Worm (Caenorhabditis elegans) whole organism, L4 larva: Measurements from ENCODE around the gene hpr-9.

Experiments used
- F26F4.8 ChIP-seq: fragments of 200-800 bp; sonication (Bioruptor generic); conservative IDR thresholded peaks from 2 replicates; pipeline ENCODE4 v1.3.6; 2022; ENCODE audit warnings: missing genetic modification characterization, missing compliant biosample characterization
- F44E2.7 ChIP-seq: fragments of 200-800 bp; sonication (Bioruptor generic); IDR thresholded peaks from 2 replicates; pipeline ENCODE4 v2.1.2; 2022; ENCODE audit warnings: missing genetic modification characterization, missing compliant biosample characterization
- Y105C5A.15 ChIP-seq: fragments of 200-800 bp; sonication (Bioruptor generic); IDR thresholded peaks from 2 replicates; pipeline ENCODE4 v1.3.6; 2022; ENCODE audit warnings: missing genetic modification characterization, missing compliant biosample characterization
- Y48G9A.11 ChIP-seq: fragments of 200-800 bp; sonication (Bioruptor generic); IDR thresholded peaks from 2 replicates; pipeline ENCODE4 v1.3.6; 2022; ENCODE audit warnings: missing genetic modification reagents, missing genetic modification characterization, missing compliant biosample characterization
- Y5F2A.4 ChIP-seq: fragments of 200-800 bp; sonication (Bioruptor generic); optimal IDR thresholded peaks from 2 replicates; lab custom pipeline; 2018; ENCODE audit warnings: mild to moderate bottlenecking, missing genetic modification characterization, missing compliant biosample characterization
- ZK546.5 ChIP-seq, 2 experiments: sonication (generic microtip); optimal IDR thresholded peaks; 2 replicates each; lab custom pipeline; 2017; ENCODE audit warnings: missing biosample characterization in 2 of 2, missing genetic modification characterization in 2 of 2
- aly-2 ChIP-seq: sonication (generic microtip); optimal IDR thresholded peaks from 2 replicates; lab custom pipeline; 2018; ENCODE audit warnings: missing biosample characterization, missing genetic modification characterization
- arid-1 ChIP-seq: fragments of 200-800 bp; sonication (Bioruptor generic); conservative IDR thresholded peaks from 2 replicates; pipeline ENCODE4 v1.3.6; 2022; ENCODE audit warnings: missing genetic modification reagents, missing genetic modification characterization, missing compliant biosample characterization
- attf-4 ChIP-seq: sonication (generic microtip); optimal IDR thresholded peaks from 3 replicates; lab custom pipeline; 2017; ENCODE audit warnings: missing biosample characterization, missing genetic modification characterization
- ceh-62 ChIP-seq: sonication (generic microtip); optimal IDR thresholded peaks from 2 replicates; lab custom pipeline; 2017; ENCODE audit warnings: missing biosample characterization, missing genetic modification characterization
- ceh-82 ChIP-seq: sonication (generic microtip); optimal IDR thresholded peaks from 2 replicates; lab custom pipeline; 2017; ENCODE audit warnings: missing biosample characterization, missing genetic modification characterization
- daf-12 ChIP-seq: fragments of 150-350 bp; optimal IDR thresholded peaks from 2 replicates; lab custom pipeline; 2014; ENCODE audit warnings: missing biosample characterization, missing genetic modification reagents, missing genetic modification characterization
- daf-19 ChIP-seq: fragments of 200-800 bp; sonication (Bioruptor generic); conservative IDR thresholded peaks from 2 replicates; pipeline ENCODE4 v1.3.6; 2022; ENCODE audit warnings: missing genetic modification characterization, missing compliant biosample characterization
- daf-8 ChIP-seq: fragments of 200-800 bp; sonication (Bioruptor generic); IDR thresholded peaks from 2 replicates; pipeline ENCODE4 v1.3.6; 2022; ENCODE audit warnings: missing genetic modification characterization, missing compliant biosample characterization
- dmd-6 ChIP-seq: fragments of 200-800 bp; sonication (Bioruptor generic); IDR thresholded peaks from 2 replicates; pipeline ENCODE4 v1.3.6; 2022; ENCODE audit warnings: missing genetic modification reagents, missing genetic modification characterization, missing compliant biosample characterization
- dpl-1 ChIP-seq: fragments of 150-350 bp; optimal IDR thresholded peaks from 2 replicates; lab custom pipeline; 2014; ENCODE audit warnings: missing biosample characterization, missing genetic modification reagents, missing genetic modification characterization
- dve-1 ChIP-seq: sonication (generic microtip); optimal IDR thresholded peaks from 2 replicates; lab custom pipeline; 2017; ENCODE audit warnings: antibody characterized with exemption, mild to moderate bottlenecking, missing genetic modification characterization, missing compliant biosample characterization; ENCODE audit not compliant: insufficient read depth
- egl-27 ChIP-seq: sonication (generic microtip); optimal IDR thresholded peaks from 3 replicates; lab custom pipeline; 2017; ENCODE audit warnings: missing biosample characterization, missing genetic modification reagents, missing genetic modification characterization
- egl-43 ChIP-seq: fragments of 200-800 bp; sonication (Bioruptor generic); IDR thresholded peaks from 2 replicates; pipeline ENCODE4 v1.3.6; 2022; ENCODE audit warnings: missing genetic modification reagents, missing genetic modification characterization, missing compliant biosample characterization
- fkh-10 ChIP-seq: fragments of 150-350 bp; optimal IDR thresholded peaks from 2 replicates; lab custom pipeline; 2014; ENCODE audit warnings: missing biosample characterization, missing genetic modification reagents, missing genetic modification characterization
- fos-1 ChIP-seq: fragments of 150-350 bp; optimal IDR thresholded peaks from 2 replicates; lab custom pipeline; 2014; ENCODE audit warnings: missing biosample characterization, missing genetic modification characterization
- gei-8 ChIP-seq: fragments of 200-800 bp; sonication (Bioruptor generic); optimal IDR thresholded peaks from 2 replicates; lab custom pipeline; 2018; ENCODE audit warnings: mild to moderate bottlenecking, missing genetic modification characterization, missing compliant biosample characterization
- hif-1 ChIP-seq, 2 experiments: sonication (generic microtip); optimal IDR thresholded peaks; 2 replicates each; lab custom pipeline; 2016 to 2017; ENCODE audit warnings: missing compliant biosample characterization in 2 of 2, missing genetic modification characterization in 2 of 2, missing genetic modification reagents in 2 of 2, missing genotype in 2 of 2, mild to moderate bottlenecking in 1 of 2
- hmg-1.1 ChIP-seq: fragments of 200-800 bp; sonication (Bioruptor generic); IDR thresholded peaks from 2 replicates; pipeline ENCODE4 v1.3.6; 2022; ENCODE audit warnings: missing genetic modification reagents, missing genetic modification characterization, missing compliant biosample characterization
- lim-7 ChIP-seq: fragments of 200-800 bp; sonication (Bioruptor generic); IDR thresholded peaks from 2 replicates; pipeline ENCODE4 v1.3.6; 2022; ENCODE audit warnings: missing genetic modification characterization, missing compliant biosample characterization
- lin-13 ChIP-seq: fragments of 150-350 bp; optimal IDR thresholded peaks from 2 replicates; lab custom pipeline; 2014; ENCODE audit warnings: missing biosample characterization, missing genetic modification reagents, missing genetic modification characterization
- lin-15B ChIP-seq: fragments of 150-350 bp; sonication (generic microtip); optimal IDR thresholded peaks from 3 replicates; lab custom pipeline; 2014; ENCODE audit warnings: missing biosample characterization, missing genetic modification characterization
- lin-29 ChIP-seq: fragments of 200-800 bp; sonication (Bioruptor generic); IDR thresholded peaks from 2 replicates; pipeline ENCODE4 v1.3.6; 2022; ENCODE audit warnings: missing genetic modification reagents, missing genetic modification characterization, missing compliant biosample characterization
- lsy-2 ChIP-seq, 2 experiments: fragments of 150-350 bp in 1 of 2; sonication (generic microtip) in 1 of 2; optimal IDR thresholded peaks; 2 replicates each; lab custom pipeline; 2014 to 2017; ENCODE audit warnings: missing biosample characterization in 2 of 2, missing genetic modification characterization in 2 of 2
- madf-5 ChIP-seq, 2 experiments: fragments of 200-800 bp; sonication (Bioruptor generic); IDR thresholded peaks; 2 replicates each; pipeline ENCODE4 v1.3.6; 2022; ENCODE audit warnings: missing compliant biosample characterization in 2 of 2, missing genetic modification characterization in 2 of 2
- mdl-1 ChIP-seq, 2 experiments: fragments of 150-350 bp in 1 of 2; sonication (generic microtip) in 1 of 2; optimal IDR thresholded peaks; 2 replicates each; lab custom pipeline; 2014 to 2017; ENCODE audit warnings: missing biosample characterization in 2 of 2, missing genetic modification characterization in 2 of 2
- nhr-10 ChIP-seq: fragments of 150-350 bp; optimal IDR thresholded peaks from 2 replicates; lab custom pipeline; 2014; ENCODE audit warnings: missing biosample characterization, missing genetic modification characterization
- nhr-102 ChIP-seq: sonication (generic microtip); optimal IDR thresholded peaks from 2 replicates; lab custom pipeline; 2016; ENCODE audit warnings: mild to moderate bottlenecking, missing genetic modification characterization, moderate library complexity, missing compliant biosample characterization
- nhr-11 ChIP-seq: fragments of 150-350 bp; optimal IDR thresholded peaks from 2 replicates; lab custom pipeline; 2014; ENCODE audit warnings: missing biosample characterization, missing genetic modification characterization
- nhr-25 ChIP-seq: sonication (generic microtip); optimal IDR thresholded peaks from 2 replicates; lab custom pipeline; 2017; ENCODE audit warnings: missing genetic modification characterization, mild to moderate bottlenecking, missing compliant biosample characterization, antibody characterized with exemption, moderate library complexity, borderline replicate concordance; ENCODE audit not compliant: insufficient read depth
- nhr-41 ChIP-seq: fragments of 200-800 bp; sonication (Bioruptor generic); IDR thresholded peaks from 2 replicates; pipeline ENCODE4 v1.3.6; 2022; ENCODE audit warnings: missing genetic modification reagents, missing genetic modification characterization, missing compliant biosample characterization
- nhr-42 ChIP-seq: fragments of 200-800 bp; sonication (Bioruptor generic); IDR thresholded peaks from 2 replicates; pipeline ENCODE4 v1.3.6; 2022; ENCODE audit warnings: missing genetic modification characterization, missing compliant biosample characterization
- nhr-76 ChIP-seq: fragments of 150-350 bp; optimal IDR thresholded peaks from 2 replicates; lab custom pipeline; 2014; ENCODE audit warnings: missing biosample characterization, missing genetic modification characterization
- php-3 ChIP-seq: fragments of 200-800 bp; sonication (Bioruptor generic); IDR thresholded peaks from 2 replicates; pipeline ENCODE4 v1.3.6; 2022; ENCODE audit warnings: missing genetic modification reagents, missing genetic modification characterization, missing compliant biosample characterization
- saeg-2 ChIP-seq: fragments of 200-800 bp; sonication (Bioruptor generic); IDR thresholded peaks from 2 replicates; pipeline ENCODE4 v1.3.6; 2022; ENCODE audit warnings: missing genetic modification reagents, missing genetic modification characterization, missing compliant biosample characterization
- set-16 ChIP-seq: fragments of 200-800 bp; sonication (Bioruptor generic); IDR thresholded peaks from 2 replicates; pipeline ENCODE4 v1.3.6; 2022; ENCODE audit warnings: missing genetic modification reagents, missing genetic modification characterization, missing compliant biosample characterization
- snpc-4 ChIP-seq: fragments of 150-350 bp; optimal IDR thresholded peaks from 2 replicates; lab custom pipeline; 2014; ENCODE audit warnings: missing biosample characterization, missing genetic modification characterization
- spr-1 ChIP-seq: sonication (generic microtip); optimal IDR thresholded peaks from 2 replicates; lab custom pipeline; 2016; ENCODE audit warnings: mild to moderate bottlenecking, missing genetic modification characterization, missing compliant biosample characterization
- spr-3 ChIP-seq: fragments of 200-800 bp; sonication (Bioruptor generic); optimal IDR thresholded peaks from 2 replicates; lab custom pipeline; 2018; ENCODE audit warnings: mild to moderate bottlenecking, missing genetic modification characterization, missing compliant biosample characterization
- tag-97 ChIP-seq: fragments of 200-800 bp; sonication (Bioruptor generic); IDR thresholded peaks from 2 replicates; pipeline ENCODE4 v1.3.6; 2022; ENCODE audit warnings: missing genetic modification characterization, missing compliant biosample characterization
- unc-130 ChIP-seq: sonication (generic microtip); optimal IDR thresholded peaks from 2 replicates; lab custom pipeline; 2016; ENCODE audit warnings: missing genetic modification reagents, missing genetic modification characterization, missing compliant biosample characterization
- unc-62 ChIP-seq, 3 experiments: fragments of 150-350 bp in 1 of 3; sonication (generic microtip); optimal IDR thresholded peaks in 2 of 3; peaks in 1 of 3; 1 replicate in 1 of 3; 2 replicates in 2 of 3; lab custom pipeline; 2014 to 2017; ENCODE audit warnings: missing biosample characterization in 3 of 3, missing genetic modification characterization in 3 of 3, missing genetic modification reagents in 3 of 3, missing genotype in 1 of 3
- vab-7 ChIP-seq: fragments of 200-800 bp; sonication (Bioruptor generic); IDR thresholded peaks from 2 replicates; pipeline ENCODE4 v1.3.6; 2022; ENCODE audit warnings: missing genetic modification reagents, missing genetic modification characterization, missing compliant biosample characterization
- zfp-2 ChIP-seq: sonication (generic microtip); optimal IDR thresholded peaks from 2 replicates; lab custom pipeline; 2016; ENCODE audit warnings: mild to moderate bottlenecking, missing genetic modification characterization, missing compliant biosample characterization
- zfp-3 ChIP-seq: fragments of 200-800 bp; sonication (Bioruptor generic); conservative IDR thresholded peaks from 2 replicates; pipeline ENCODE4 v1.3.6; 2022; ENCODE audit warnings: missing genetic modification reagents, missing genetic modification characterization, missing compliant biosample characterization

hpr-9 gene

DNA sequence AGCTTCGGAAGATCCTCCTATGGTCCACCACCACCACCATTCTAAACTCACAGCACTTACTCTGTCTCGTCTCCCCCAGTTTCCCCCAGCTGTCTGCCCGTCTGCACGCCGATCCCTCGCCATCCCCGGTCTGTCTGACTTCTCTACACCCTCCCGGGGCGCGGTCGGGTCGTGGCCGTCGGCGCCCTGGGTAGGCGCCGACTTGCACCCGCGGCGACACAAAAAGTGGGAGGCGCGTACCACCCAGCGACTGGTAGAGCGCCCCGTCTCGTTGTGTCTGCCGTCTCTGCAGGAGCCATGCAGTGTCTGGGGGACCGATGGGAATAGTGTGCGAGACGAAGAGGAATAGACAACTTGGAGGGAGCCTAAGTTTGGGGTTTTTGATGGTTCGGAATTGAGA lies 12.7 kb downstream of the hpr-9 start (continued):
- peak; percentile 95 for TF ChIP-seq egl-43
- peak; percentile 60; the same call in 1 of the 2 replicates for TF ChIP-seq arid-1 (GFP tag; lab: Robert Waterston, UW)
- peak; percentile 65; the same call in 1 of the 2 replicates for TF ChIP-seq vab-7
- peak; percentile 81 for TF ChIP-seq nhr-25 (tag; lab: Kevin White, UChicago)
- no peak for TF ChIP-seq F26F4.8 (GFP tag; lab: Robert Waterston, UW)
- TF ChIP-seq lin-15B: no peak
- TF ChIP-seq php-3: peak; percentile 72; the same call in 1 of the 2 replicates
- peak; percentile 21 to 81 for TF ChIP-seq hif-1 (tag; optimal IDR thresholded peaks at IDR 0.05; lab: Kevin White, UChicago)
- TF ChIP-seq nhr-42 (GFP tag; lab: Robert Waterston, UW): peak; percentile 82
- no peak for TF ChIP-seq daf-8 (GFP tag; lab: Robert Waterston, UW)
- TF ChIP-seq Y5F2A.4 (GFP tag; lab: Kevin White, UChicago): no peak
- no peak for TF ChIP-seq nhr-76 (tag; lab: Kevin White, UChicago)
- peak; percentile 76 for TF ChIP-seq spr-3 (GFP tag; lab: Kevin White, UChicago)
- TF ChIP-seq spr-1 (tag; lab: Kevin White, UChicago): peak; percentile 80
- TF ChIP-seq ceh-62 (tag; lab: Kevin White, UChicago): no peak
- no peak for TF ChIP-seq lim-7
- TF ChIP-seq dpl-1 (GFP tag; lab: Kevin White, UChicago): peak; percentile 60
- TF ChIP-seq attf-4: no peak
- TF ChIP-seq snpc-4: no peak
- TF ChIP-seq F44E2.7 (GFP tag; lab: Robert Waterston, UW): 0 out of 2 replicates have a peak, but pooled peaks have one; percentile 27
- TF ChIP-seq nhr-102 (tag; lab: Kevin White, UChicago): peak; percentile 84
- no peak for TF ChIP-seq daf-19 (GFP tag; lab: Robert Waterston, UW)
- no peak for TF ChIP-seq madf-5 (GFP tag; IDR thresholded peaks at IDR 0.05; lab: Robert Waterston, UW)
- TF ChIP-seq nhr-10 (tag; lab: Kevin White, UChicago): peak; percentile 86
- TF ChIP-seq mdl-1 (tag; optimal IDR thresholded peaks at IDR 0.05; lab: Kevin White, UChicago): peak; percentile 85 to 89
- peak; percentile 77 for TF ChIP-seq lin-13 (GFP tag; lab: Kevin White, UChicago)
- peak in 1 of 2 experiments; percentile 97 for TF ChIP-seq unc-62 (GFP tag; optimal IDR thresholded peaks at IDR 0.05 in 1 of 2; lab: Kevin White, UChicago)
- TF ChIP-seq unc-62 (tag; optimal IDR thresholded peaks at IDR 0.05; lab: Kevin White, UChicago): no peak
- TF ChIP-seq zfp-3: no peak
- no peak for TF ChIP-seq zfp-2
- no peak for TF ChIP-seq unc-130 (GFP tag; lab: Kevin White, UChicago)
- peak; percentile 93 for TF ChIP-seq dve-1
- TF ChIP-seq nhr-41 (GFP tag; lab: Robert Waterston, UW): peak; percentile 92; the same call in 1 of the 2 replicates
- TF ChIP-seq egl-27 (tag; lab: Kevin White, UChicago): no peak
- peak; percentile 71 for TF ChIP-seq dmd-6
- no peak for TF ChIP-seq tag-97
- TF ChIP-seq set-16 (GFP tag; lab: Robert Waterston, UW): peak; percentile 100
- no peak for TF ChIP-seq fos-1 (tag; lab: Kevin White, UChicago)
- no peak for TF ChIP-seq ceh-82 (tag; lab: Kevin White, UChicago)
- peak; percentile 88 for TF ChIP-seq saeg-2 (GFP tag; lab: Robert Waterston, UW)
- no peak for TF ChIP-seq aly-2 (tag; lab: Kevin White, UChicago)
- peak; percentile 71 to 87 for TF ChIP-seq lsy-2 (tag; optimal IDR thresholded peaks at IDR 0.05; lab: Kevin White, UChicago)
- no peak for TF ChIP-seq Y48G9A.11 (GFP tag; lab: Robert Waterston, UW)
- TF ChIP-seq fkh-10 (GFP tag; lab: Kevin White, UChicago): peak; percentile 21
- TF ChIP-seq hmg-1.1 (GFP tag; lab: Robert Waterston, UW): peak; percentile 92
- peak; percentile 82 for TF ChIP-seq nhr-11
- TF ChIP-seq Y105C5A.15 (GFP tag; lab: Robert Waterston, UW): 0 out of 2 replicates have a peak, but pooled peaks have one; percentile 50
- TF ChIP-seq daf-12 (tag; lab: Kevin White, UChicago): no peak
- TF ChIP-seq ZK546.5 (tag; optimal IDR thresholded peaks at IDR 0.05; lab: Kevin White, UChicago): peak in 1 of 2 experiments; percentile 33
- TF ChIP-seq lin-29 (GFP tag; lab: Robert Waterston, UW): peak; percentile 43; the same call in 1 of the 2 replicates
- TF ChIP-seq gei-8 (GFP tag; lab: Kevin White, UChicago): no peak
